Fruit fly (Drosophila melanogaster) whole organism, embryonic: ENCODE results near the gene CG33552.

Source experiments
- CG11398 ChIP-seq: fragments of 200-800 bp; sonication (Bioruptor generic); optimal IDR thresholded peaks from 2 replicates; lab custom pipeline; 2016; ENCODE audit warnings: missing biosample characterization, missing genetic modification characterization
- CG13123 ChIP-seq: fragments of 200-800 bp; sonication (Bioruptor generic); optimal IDR thresholded peaks from 2 replicates; lab custom pipeline; 2016; ENCODE audit warnings: missing biosample characterization, missing genetic modification characterization
- CG13287 ChIP-seq: fragments of 200-800 bp; sonication (Bioruptor generic); IDR thresholded peaks from 2 replicates; pipeline ENCODE4 v1.3.6; 2022; ENCODE audit warnings: missing biosample characterization, missing genetic modification characterization; ENCODE audit not compliant: partially characterized antibody
- CG13424 ChIP-seq: fragments of 200-800 bp; sonication (Bioruptor generic); optimal IDR thresholded peaks from 2 replicates; lab custom pipeline; 2019; ENCODE audit warnings: missing biosample characterization, mild to moderate bottlenecking, missing genetic modification characterization, moderate library complexity
- CG17361 ChIP-seq: fragments of 200-800 bp; sonication (Bioruptor generic); IDR thresholded peaks from 3 replicates; pipeline ENCODE4 v1.3.6; 2022; ENCODE audit warnings: missing biosample characterization, missing genetic modification characterization
- CG17612 ChIP-seq: fragments of 200-800 bp; sonication (Bioruptor generic); IDR thresholded peaks from 2 replicates; pipeline ENCODE4 v1.3.6; 2022; ENCODE audit warnings: missing biosample characterization, missing genetic modification characterization
- CG2202 ChIP-seq: fragments of 200-800 bp; sonication (Bioruptor generic); optimal IDR thresholded peaks from 2 replicates; lab custom pipeline; 2018; ENCODE audit warnings: missing biosample characterization, mild to moderate bottlenecking, missing genetic modification characterization
- CG3065 ChIP-seq: fragments of 200-800 bp; sonication (Bioruptor generic); optimal IDR thresholded peaks from 2 replicates; lab custom pipeline; 2016; ENCODE audit warnings: missing biosample characterization, missing genetic modification characterization
- CG31365 ChIP-seq: fragments of 200-800 bp; sonication (Bioruptor generic); optimal IDR thresholded peaks from 2 replicates; lab custom pipeline; 2018; ENCODE audit warnings: missing biosample characterization, mild to moderate bottlenecking, missing genetic modification characterization
- CG3847 ChIP-seq: fragments of 200-800 bp; sonication (Bioruptor generic); IDR thresholded peaks from 2 replicates; pipeline ENCODE4 v1.3.6; 2022; ENCODE audit warnings: missing biosample characterization, missing genetic modification characterization
- CG4424 ChIP-seq: fragments of 200-800 bp; sonication (Bioruptor generic); optimal IDR thresholded peaks from 3 replicates; lab custom pipeline; 2016; ENCODE audit warnings: missing biosample characterization, missing genetic modification characterization
- CG4854 ChIP-seq: fragments of 200-800 bp; sonication (Bioruptor generic); optimal IDR thresholded peaks from 2 replicates; lab custom pipeline; 2016; ENCODE audit warnings: missing biosample characterization, missing genetic modification characterization, inconsistent platforms
- CG5245 ChIP-seq: fragments of 200-800 bp; sonication (Bioruptor generic); optimal IDR thresholded peaks from 3 replicates; lab custom pipeline; 2016; ENCODE audit warnings: missing biosample characterization, missing genetic modification characterization
- CG6654 ChIP-seq: fragments of 200-800 bp; sonication (Bioruptor generic); optimal IDR thresholded peaks from 2 replicates; lab custom pipeline; 2017; ENCODE audit warnings: missing biosample characterization, mild to moderate bottlenecking, missing genetic modification characterization
- CG6689 ChIP-seq: fragments of 200-800 bp; sonication (Bioruptor generic); IDR thresholded peaks from 2 replicates; pipeline ENCODE4 v1.3.6; 2022; ENCODE audit warnings: missing biosample characterization, missing genetic modification characterization
- CG6854 ChIP-seq: fragments of 200-800 bp; sonication (Bioruptor generic); optimal IDR thresholded peaks from 3 replicates; lab custom pipeline; 2017; ENCODE audit warnings: missing biosample characterization, mild to moderate bottlenecking, missing genetic modification characterization
- CG8359 ChIP-seq: fragments of 200-800 bp; sonication (Bioruptor generic); optimal IDR thresholded peaks from 2 replicates; lab custom pipeline; 2017; ENCODE audit warnings: missing biosample characterization, mild to moderate bottlenecking, missing genetic modification characterization, borderline replicate concordance
- CG8924 ChIP-seq: fragments of 200-800 bp; optimal IDR thresholded peaks from 3 replicates; lab custom pipeline; 2019; ENCODE audit warnings: missing biosample characterization, mild to moderate bottlenecking, missing genetic modification characterization, moderate library complexity
- CG8944 ChIP-seq: fragments of 200-800 bp; sonication (Bioruptor generic); optimal IDR thresholded peaks from 3 replicates; lab custom pipeline; 2016; ENCODE audit warnings: missing biosample characterization, missing genetic modification characterization
- CG9797 ChIP-seq: fragments of 200-800 bp; sonication (Bioruptor generic); optimal IDR thresholded peaks from 3 replicates; lab custom pipeline; 2018; ENCODE audit warnings: missing biosample characterization, mild to moderate bottlenecking, missing genetic modification characterization
- Deaf1 ChIP-seq: fragments of 200-800 bp; optimal IDR thresholded peaks from 3 replicates; lab custom pipeline; 2019; ENCODE audit warnings: missing biosample characterization, mild to moderate bottlenecking, missing genetic modification characterization, moderate library complexity
- Dip3 ChIP-seq: fragments of 200-800 bp; sonication (Bioruptor generic); optimal IDR thresholded peaks from 3 replicates; lab custom pipeline; 2016; ENCODE audit warnings: missing biosample characterization, missing genetic modification characterization
- Doc2 ChIP-seq: fragments of 200-800 bp; sonication (Bioruptor generic); IDR thresholded peaks from 2 replicates; pipeline ENCODE4 v1.3.6; 2022; ENCODE audit warnings: missing biosample characterization, missing genetic modification characterization
- Elba2 ChIP-seq: fragments of 200-800 bp; sonication (Bioruptor generic); optimal IDR thresholded peaks from 3 replicates; lab custom pipeline; 2016; ENCODE audit warnings: missing biosample characterization, missing genetic modification characterization
- Ets65A ChIP-seq: fragments of 200-800 bp; sonication (Bioruptor generic); peaks from one replicate; lab custom pipeline; 2016; ENCODE audit warnings: missing biosample characterization, missing genetic modification characterization
- H2.0 ChIP-seq: fragments of 200-800 bp; sonication (Bioruptor generic); IDR thresholded peaks from 2 replicates; pipeline ENCODE4 v1.3.6; 2022; ENCODE audit warnings: missing biosample characterization, missing genetic modification characterization
- MTF-1 ChIP-seq: fragments of 200-800 bp; sonication (Bioruptor generic); optimal IDR thresholded peaks from 2 replicates; lab custom pipeline; 2018; ENCODE audit warnings: missing biosample characterization, mild to moderate bottlenecking, missing genetic modification characterization, borderline replicate concordance
- Ptx1 ChIP-seq: fragments of 200-800 bp; sonication (Bioruptor generic); IDR thresholded peaks from 2 replicates; pipeline ENCODE4 v1.3.6; 2022; ENCODE audit warnings: missing biosample characterization, missing genetic modification characterization
- YL-1 ChIP-seq: fragments of 200-800 bp; sonication (Bioruptor generic); optimal IDR thresholded peaks from 3 replicates; lab custom pipeline; 2017; ENCODE audit warnings: missing biosample characterization, mild to moderate bottlenecking, missing genetic modification characterization
- abd-A ChIP-seq: fragments of 200-800 bp; sonication (Bioruptor generic); optimal IDR thresholded peaks from 3 replicates; lab custom pipeline; 2019; ENCODE audit warnings: missing biosample characterization, mild to moderate bottlenecking, missing genetic modification characterization, moderate library complexity
- br ChIP-seq: fragments of >200 bp; optimal IDR thresholded peaks from 2 replicates; lab custom pipeline; 2017
- cg ChIP-seq: fragments of 200-800 bp; sonication (Bioruptor generic); optimal IDR thresholded peaks from 3 replicates; lab custom pipeline; 2019; ENCODE audit warnings: missing biosample characterization, mild to moderate bottlenecking, missing genetic modification characterization, moderate library complexity
- crol ChIP-seq: fragments of 200-800 bp; sonication (Bioruptor generic); IDR thresholded peaks from 2 replicates; pipeline ENCODE4 v1.3.6; 2022; ENCODE audit warnings: missing biosample characterization, missing genetic modification characterization
- fd102C ChIP-seq: fragments of 200-800 bp; sonication (Bioruptor generic); optimal IDR thresholded peaks from 2 replicates; lab custom pipeline; 2018; ENCODE audit warnings: missing biosample characterization, mild to moderate bottlenecking, missing genetic modification characterization, moderate library complexity
- gem ChIP-seq: fragments of 200-800 bp; sonication (Bioruptor generic); optimal IDR thresholded peaks from 2 replicates; lab custom pipeline; 2019; ENCODE audit warnings: missing biosample characterization, mild to moderate bottlenecking, missing genetic modification characterization, moderate library complexity
- hb ChIP-seq: fragments of 200-800 bp; sonication (Bioruptor generic); IDR thresholded peaks from 3 replicates; pipeline ENCODE4 v1.3.6; 2022; ENCODE audit warnings: missing biosample characterization, missing genetic modification characterization; ENCODE audit not compliant: partially characterized antibody
- lab ChIP-seq: fragments of 200-800 bp; sonication (Bioruptor generic); optimal IDR thresholded peaks from 3 replicates; lab custom pipeline; 2017; ENCODE audit warnings: missing biosample characterization, missing genetic modification characterization, mild to moderate bottlenecking, moderate library complexity, missing genetic modification reagents
- nau ChIP-seq: fragments of 200-800 bp; sonication (Bioruptor generic); optimal IDR thresholded peaks from 3 replicates; lab custom pipeline; 2017; ENCODE audit warnings: missing biosample characterization, mild to moderate bottlenecking, missing genetic modification characterization, missing genetic modification reagents
- pfk ChIP-seq: fragments of 200-800 bp; sonication (Bioruptor generic); optimal IDR thresholded peaks from 2 replicates; lab custom pipeline; 2018; ENCODE audit warnings: missing biosample characterization, mild to moderate bottlenecking, missing genetic modification characterization, moderate library complexity
- pzg ChIP-seq: fragments of 200-800 bp; sonication (Bioruptor generic); optimal IDR thresholded peaks from 3 replicates; lab custom pipeline; 2018; ENCODE audit warnings: missing biosample characterization, mild to moderate bottlenecking, missing genetic modification characterization, moderate library complexity
- row ChIP-seq: fragments of 200-800 bp; sonication (Bioruptor generic); IDR thresholded peaks from 3 replicates; pipeline ENCODE4 v1.3.6; 2022; ENCODE audit warnings: missing biosample characterization, missing genetic modification characterization
- sens-2 ChIP-seq: fragments of 200-800 bp; sonication (Bioruptor generic); IDR thresholded peaks from 2 replicates; pipeline ENCODE4 v1.3.6; 2022; ENCODE audit warnings: missing biosample characterization, missing genetic modification characterization
- seq ChIP-seq: fragments of 200-800 bp; sonication (Bioruptor generic); IDR thresholded peaks from 2 replicates; pipeline ENCODE4 v1.3.6; 2022; ENCODE audit warnings: missing biosample characterization, missing genetic modification characterization
- sim ChIP-seq: fragments of 200-800 bp; sonication (Bioruptor generic); IDR thresholded peaks from 2 replicates; pipeline ENCODE4 v1.3.6; 2022; ENCODE audit warnings: missing biosample characterization, missing genetic modification characterization
- sna ChIP-seq: fragments of 200-800 bp; sonication (Bioruptor generic); IDR thresholded peaks from 2 replicates; pipeline ENCODE4 v1.3.6; 2022; ENCODE audit warnings: missing biosample characterization, missing genetic modification characterization; ENCODE audit not compliant: partially characterized antibody
- ssp ChIP-seq: fragments of 200-800 bp; sonication (Bioruptor generic); IDR thresholded peaks from 2 replicates; pipeline ENCODE4 v1.3.6; 2022; ENCODE audit warnings: missing biosample characterization, missing genetic modification characterization
- stc ChIP-seq: fragments of 200-800 bp; sonication (Bioruptor generic); IDR thresholded peaks from 2 replicates; pipeline ENCODE4 v1.3.6; 2022; ENCODE audit warnings: missing biosample characterization, missing genetic modification characterization
- unpg ChIP-seq: fragments of 200-800 bp; sonication (Bioruptor generic); optimal IDR thresholded peaks from 3 replicates; lab custom pipeline; 2018; ENCODE audit warnings: missing biosample characterization, mild to moderate bottlenecking, missing genetic modification characterization, moderate library complexity
- wdn ChIP-seq: fragments of 200-800 bp; sonication (Bioruptor generic); IDR thresholded peaks from 2 replicates; pipeline ENCODE4 v1.3.6; 2022; ENCODE audit warnings: missing biosample characterization, missing genetic modification characterization
- yki ChIP-seq: fragments of >200 bp; optimal IDR thresholded peaks from 3 replicates; lab custom pipeline; 2018

The CG33552 gene

dm6 chr2L:16643961-16644360, 38.3 kb upstream of the CG33552 start (continued):
- TF ChIP-seq Elba2: no peak
- no peak for TF ChIP-seq pzg (GFP tag; lab: Kevin White, UChicago)
- no peak for TF ChIP-seq CG31365 (tag; lab: Kevin White, UChicago)
- peak; percentile 57 for TF ChIP-seq nau (GFP tag; lab: Kevin White, UChicago)
- TF ChIP-seq CG4854 (GFP tag; lab: Kevin White, UChicago): peak; percentile 9
- TF ChIP-seq CG17361 (GFP tag; lab: Robert Waterston, UW): peak; percentile 64; the same call in 2 of the 3 replicates
- no peak for TF ChIP-seq hb (GFP tag; lab: Robert Waterston, UW)
- TF ChIP-seq CG4424 (GFP tag; lab: Kevin White, UChicago): peak; percentile 67
- TF ChIP-seq sna (GFP tag; lab: Robert Waterston, UW): no peak
- TF ChIP-seq fd102C: no peak
- TF ChIP-seq seq (GFP tag; lab: Robert Waterston, UW): peak; percentile 36; the same call in 1 of the 2 replicates
- TF ChIP-seq CG6854 (GFP tag; lab: Kevin White, UChicago): peak; percentile 47
- TF ChIP-seq CG9797 (GFP tag; lab: Kevin White, UChicago): no peak
- peak; percentile 21 for TF ChIP-seq CG8359 (GFP tag; lab: Kevin White, UChicago)
- peak; percentile 4 for TF ChIP-seq CG2202
- peak; percentile 45 for TF ChIP-seq CG8944
- no peak for TF ChIP-seq CG13287
- TF ChIP-seq row (GFP tag; lab: Robert Waterston, UW): peak; percentile 85
- TF ChIP-seq Dip3: peak; percentile 34

- TF ChIP-seq Ptx1 (no peak), pfk (GFP tag; lab: Kevin White, UChicago) (no peak), CG8924 (tag; lab: Kevin White, UChicago) (no peak), CG17612 (GFP tag; lab: Robert Waterston, UW) (no peak), lab (GFP tag; lab: Kevin White, UChicago) (no peak), CG13424 (peak; percentile 10), stc (GFP tag; lab: Robert Waterston, UW) (no peak), CG13123 (GFP tag; lab: Kevin White, UChicago) (no peak), YL-1 (GFP tag; lab: Kevin White, UChicago) (no peak), sim (GFP tag; lab: Robert Waterston, UW) (no peak), gem (tag; lab: Kevin White, UChicago) (peak; percentile 49), cg (no peak), Doc2 (GFP tag; lab: Robert Waterston, UW) (no peak), Deaf1 (peak; percentile 3), br (lab: Kevin White, UChicago) (no peak), unpg (GFP tag; lab: Kevin White, UChicago) (no peak), CG11398 (no peak), yki (lab: Kevin White, UChicago) (no peak), CG5245 (no peak), pzg (GFP tag; lab: Kevin White, UChicago) (no peak), Ets65A (GFP tag; lab: Kevin White, UChicago) (peak; percentile 59), abd-A (tag; lab: Kevin White, UChicago) (no peak), wdn (GFP tag; lab: Robert Waterston, UW) (no peak), CG6689 (GFP tag; lab: Robert Waterston, UW) (no peak), CG3847 (GFP tag; lab: Robert Waterston, UW) (0 out of 2 replicates have a peak, but pooled peaks have one; percentile 10), sens-2 (GFP tag; lab: Robert Waterston, UW) (no peak), MTF-1 (GFP tag; lab: Kevin White, UChicago) (no peak), H2.0 (GFP tag; lab: Robert Waterston, UW) (no peak), crol (GFP tag; lab: Robert Waterston, UW) (peak; percentile 56), ssp (GFP tag; lab: Robert Waterston, UW) (no peak), CG3065 (GFP tag; lab: Kevin White, UChicago) (no peak), CG6654 (GFP tag; lab: Kevin White, UChicago) (no peak)
Measured at dm6 chr2L:16645479-16646302, 36.6 kb upstream of the CG33552 start.
